Worm (Caenorhabditis elegans) whole organism, L4 larva: Measurements from ENCODE around the gene sri-38.
"Not testable (repeated sequence)": the region's sequence is repeated elsewhere in the genome, so short reads cannot be mapped to it uniquely, and the experiment has no call there.

Source experiments
- F26F4.8 ChIP-seq: fragments of 200-800 bp; sonication (Bioruptor generic); conservative IDR thresholded peaks from 2 replicates; pipeline ENCODE4 v1.3.6; 2022; ENCODE audit warnings: missing genetic modification characterization, missing compliant biosample characterization
- F44E2.7 ChIP-seq: fragments of 200-800 bp; sonication (Bioruptor generic); IDR thresholded peaks from 2 replicates; pipeline ENCODE4 v2.1.2; 2022; ENCODE audit warnings: missing genetic modification characterization, missing compliant biosample characterization
- aly-2 ChIP-seq: sonication (generic microtip); optimal IDR thresholded peaks from 2 replicates; lab custom pipeline; 2018; ENCODE audit warnings: missing biosample characterization, missing genetic modification characterization
- ama-1 ChIP-seq: fragments of 150-350 bp; optimal IDR thresholded peaks from 2 replicates; lab custom pipeline; 2014; ENCODE audit warnings: inconsistent platforms, mixed read lengths
- ceh-44 ChIP-seq: fragments of 200-800 bp; sonication (Bioruptor generic); IDR thresholded peaks from 2 replicates; pipeline ENCODE4 v1.3.6; 2022; ENCODE audit warnings: missing genetic modification reagents, missing genetic modification characterization, missing compliant biosample characterization
- ceh-62 ChIP-seq: sonication (generic microtip); optimal IDR thresholded peaks from 2 replicates; lab custom pipeline; 2017; ENCODE audit warnings: missing biosample characterization, missing genetic modification characterization
- hlh-30 ChIP-seq: sonication (generic microtip); optimal IDR thresholded peaks from 2 replicates; lab custom pipeline; 2017; ENCODE audit warnings: antibody characterized with exemption, mild to moderate bottlenecking, missing genetic modification characterization, missing compliant biosample characterization; ENCODE audit not compliant: insufficient read depth
- hmg-1.1 ChIP-seq: fragments of 200-800 bp; sonication (Bioruptor generic); IDR thresholded peaks from 2 replicates; pipeline ENCODE4 v1.3.6; 2022; ENCODE audit warnings: missing genetic modification reagents, missing genetic modification characterization, missing compliant biosample characterization
- lin-13 ChIP-seq: fragments of 150-350 bp; optimal IDR thresholded peaks from 2 replicates; lab custom pipeline; 2014; ENCODE audit warnings: missing biosample characterization, missing genetic modification reagents, missing genetic modification characterization
- lir-3 ChIP-seq: sonication (generic microtip); optimal IDR thresholded peaks from 2 replicates; lab custom pipeline; 2016; ENCODE audit warnings: mild to moderate bottlenecking, missing genetic modification characterization, missing compliant biosample characterization
- mes-2 ChIP-seq: sonication (generic microtip); optimal IDR thresholded peaks from 2 replicates; lab custom pipeline; 2016; ENCODE audit warnings: missing genotype, mild to moderate bottlenecking, missing genetic modification characterization, missing compliant biosample characterization; ENCODE audit not compliant: poor library complexity, severe bottlenecking
- nhr-11 ChIP-seq: fragments of 150-350 bp; optimal IDR thresholded peaks from 2 replicates; lab custom pipeline; 2014; ENCODE audit warnings: missing biosample characterization, missing genetic modification characterization
- nhr-76 ChIP-seq: fragments of 150-350 bp; optimal IDR thresholded peaks from 2 replicates; lab custom pipeline; 2014; ENCODE audit warnings: missing biosample characterization, missing genetic modification characterization
- unc-130 ChIP-seq: sonication (generic microtip); optimal IDR thresholded peaks from 2 replicates; lab custom pipeline; 2016; ENCODE audit warnings: missing genetic modification reagents, missing genetic modification characterization, missing compliant biosample characterization

- TF ChIP-seq F26F4.8 (GFP tag; lab: Robert Waterston, UW); nhr-76 (tag; lab: Kevin White, UChicago); nhr-11 (tag; lab: Kevin White, UChicago); hmg-1.1; mes-2 (tag; lab: Kevin White, UChicago); unc-130 (GFP tag; lab: Kevin White, UChicago); aly-2; lin-13 (GFP tag; lab: Kevin White, UChicago); ceh-62 (tag; lab: Kevin White, UChicago); ama-1 (lab: Kevin White, UChicago); F44E2.7 (GFP tag; lab: Robert Waterston, UW); hlh-30 (tag; lab: Kevin White, UChicago); ceh-44; lir-3 (tag; lab: Kevin White, UChicago): not testable (repeated sequence)
Measured at ce11 chrII:2616634-2617033, 6.0 kb downstream of the sri-38 start, which contains the start of gene msrp-5.
